Worm (Caenorhabditis elegans) whole organism, L4 larva: ENCODE data around the gene smc-6.

ENCODE experiments used
- T20F7.1 ChIP-seq: fragments of 200-800 bp; sonication (Bioruptor generic); optimal IDR thresholded peaks from 2 replicates; lab custom pipeline; 2018; ENCODE audit warnings: mild to moderate bottlenecking, missing genetic modification characterization, missing compliant biosample characterization
- Y48G9A.11 ChIP-seq: fragments of 200-800 bp; sonication (Bioruptor generic); IDR thresholded peaks from 2 replicates; pipeline ENCODE4 v1.3.6; 2022; ENCODE audit warnings: missing genetic modification reagents, missing genetic modification characterization, missing compliant biosample characterization
- ama-1 ChIP-seq: fragments of 150-350 bp; optimal IDR thresholded peaks from 2 replicates; lab custom pipeline; 2014; ENCODE audit warnings: inconsistent platforms, mixed read lengths
- ceh-28 ChIP-seq: fragments of 150-350 bp; optimal IDR thresholded peaks from 2 replicates; lab custom pipeline; 2014; ENCODE audit warnings: missing biosample characterization, missing genetic modification reagents, missing genetic modification characterization
- ceh-82 ChIP-seq: sonication (generic microtip); optimal IDR thresholded peaks from 2 replicates; lab custom pipeline; 2017; ENCODE audit warnings: missing biosample characterization, missing genetic modification characterization
- daf-12 ChIP-seq: fragments of 150-350 bp; optimal IDR thresholded peaks from 2 replicates; lab custom pipeline; 2014; ENCODE audit warnings: missing biosample characterization, missing genetic modification reagents, missing genetic modification characterization
- daf-16 ChIP-seq, 3 experiments: sonication (generic microtip); optimal IDR thresholded peaks; 2 replicates each; lab custom pipeline; 2016 to 2017; ENCODE audit warnings: missing genetic modification characterization in 3 of 3, missing genetic modification reagents in 3 of 3, mild to moderate bottlenecking in 2 of 3, missing compliant biosample characterization in 2 of 3, missing biosample characterization in 1 of 3, moderate library complexity in 1 of 3
- dmd-6 ChIP-seq: fragments of 200-800 bp; sonication (Bioruptor generic); IDR thresholded peaks from 2 replicates; pipeline ENCODE4 v1.3.6; 2022; ENCODE audit warnings: missing genetic modification reagents, missing genetic modification characterization, missing compliant biosample characterization
- dmd-9 ChIP-seq: fragments of 200-800 bp; sonication (Bioruptor generic); IDR thresholded peaks from 2 replicates; pipeline ENCODE4 v1.3.6; 2022; ENCODE audit warnings: missing genetic modification reagents, missing genetic modification characterization, missing compliant biosample characterization
- dpl-1 ChIP-seq: fragments of 150-350 bp; optimal IDR thresholded peaks from 2 replicates; lab custom pipeline; 2014; ENCODE audit warnings: missing biosample characterization, missing genetic modification reagents, missing genetic modification characterization
- dve-1 ChIP-seq: sonication (generic microtip); optimal IDR thresholded peaks from 2 replicates; lab custom pipeline; 2017; ENCODE audit warnings: antibody characterized with exemption, mild to moderate bottlenecking, missing genetic modification characterization, missing compliant biosample characterization; ENCODE audit not compliant: insufficient read depth
- fkh-10 ChIP-seq: fragments of 150-350 bp; optimal IDR thresholded peaks from 2 replicates; lab custom pipeline; 2014; ENCODE audit warnings: missing biosample characterization, missing genetic modification reagents, missing genetic modification characterization
- hlh-11 ChIP-seq: fragments of 200-800 bp; sonication (Bioruptor generic); optimal IDR thresholded peaks from 2 replicates; lab custom pipeline; 2018; ENCODE audit warnings: mild to moderate bottlenecking, missing genetic modification characterization, missing compliant biosample characterization
- hlh-30 ChIP-seq: sonication (generic microtip); optimal IDR thresholded peaks from 2 replicates; lab custom pipeline; 2017; ENCODE audit warnings: antibody characterized with exemption, mild to moderate bottlenecking, missing genetic modification characterization, missing compliant biosample characterization; ENCODE audit not compliant: insufficient read depth
- jun-1 ChIP-seq: fragments of 150-350 bp; optimal IDR thresholded peaks from 2 replicates; lab custom pipeline; 2014; ENCODE audit warnings: missing biosample characterization, missing genetic modification reagents, missing genetic modification characterization
- lin-1 ChIP-seq: fragments of 200-800 bp; sonication (Bioruptor generic); IDR thresholded peaks from 2 replicates; pipeline ENCODE4 v1.3.6; 2022; ENCODE audit warnings: missing genetic modification reagents, missing genetic modification characterization, missing compliant biosample characterization
- lin-38 ChIP-seq: fragments of 200-800 bp; sonication (Bioruptor generic); IDR thresholded peaks from 2 replicates; pipeline ENCODE4 v1.3.6; 2022; ENCODE audit warnings: missing genetic modification reagents, missing genetic modification characterization, missing compliant biosample characterization
- lsy-2 ChIP-seq, 2 experiments: fragments of 150-350 bp in 1 of 2; sonication (generic microtip) in 1 of 2; optimal IDR thresholded peaks; 2 replicates each; lab custom pipeline; 2014 to 2017; ENCODE audit warnings: missing biosample characterization in 2 of 2, missing genetic modification characterization in 2 of 2
- mdl-1 ChIP-seq, 2 experiments: fragments of 150-350 bp in 1 of 2; sonication (generic microtip) in 1 of 2; optimal IDR thresholded peaks; 2 replicates each; lab custom pipeline; 2014 to 2017; ENCODE audit warnings: missing biosample characterization in 2 of 2, missing genetic modification characterization in 2 of 2
- mep-1 ChIP-seq: fragments of 150-350 bp; sonication (generic microtip); optimal IDR thresholded peaks from 3 replicates; lab custom pipeline; 2014; ENCODE audit warnings: missing biosample characterization, missing genetic modification characterization
- mes-2 ChIP-seq: sonication (generic microtip); optimal IDR thresholded peaks from 2 replicates; lab custom pipeline; 2016; ENCODE audit warnings: missing genotype, mild to moderate bottlenecking, missing genetic modification characterization, missing compliant biosample characterization; ENCODE audit not compliant: poor library complexity, severe bottlenecking
- mxl-3 ChIP-seq: fragments of 200-800 bp; sonication (Bioruptor generic); optimal IDR thresholded peaks from 2 replicates; lab custom pipeline; 2018; ENCODE audit warnings: mild to moderate bottlenecking, missing genetic modification characterization, missing compliant biosample characterization
- nhr-10 ChIP-seq: fragments of 150-350 bp; optimal IDR thresholded peaks from 2 replicates; lab custom pipeline; 2014; ENCODE audit warnings: missing biosample characterization, missing genetic modification characterization
- nhr-11 ChIP-seq: fragments of 150-350 bp; optimal IDR thresholded peaks from 2 replicates; lab custom pipeline; 2014; ENCODE audit warnings: missing biosample characterization, missing genetic modification characterization
- nhr-25 ChIP-seq: sonication (generic microtip); optimal IDR thresholded peaks from 2 replicates; lab custom pipeline; 2017; ENCODE audit warnings: missing genetic modification characterization, mild to moderate bottlenecking, missing compliant biosample characterization, antibody characterized with exemption, moderate library complexity, borderline replicate concordance; ENCODE audit not compliant: insufficient read depth
- nhr-28 ChIP-seq: fragments of 150-350 bp; optimal IDR thresholded peaks from 2 replicates; lab custom pipeline; 2014; ENCODE audit warnings: missing biosample characterization, missing genetic modification characterization
- nhr-48 ChIP-seq: sonication (generic microtip); optimal IDR thresholded peaks from 2 replicates; lab custom pipeline; 2016; ENCODE audit warnings: mild to moderate bottlenecking, missing genetic modification characterization, missing compliant biosample characterization
- nhr-6 ChIP-seq: fragments of 150-350 bp; optimal IDR thresholded peaks from 2 replicates; lab custom pipeline; 2014; ENCODE audit warnings: missing biosample characterization, missing genetic modification characterization
- nhr-77 ChIP-seq: fragments of 150-350 bp; optimal IDR thresholded peaks from 2 replicates; lab custom pipeline; 2014; ENCODE audit warnings: missing biosample characterization, missing genetic modification characterization
- pha-4 ChIP-seq, 2 experiments: fragments of 150-350 bp in 1 of 2; fragments of 200-800 bp in 1 of 2; sonication (Bioruptor generic) in 1 of 2; IDR thresholded peaks in 1 of 2; optimal IDR thresholded peaks in 1 of 2; 2 replicates each; pipeline versions ENCODE4 v1.3.6 to Lab custom; 2014 to 2022; ENCODE audit warnings: missing genetic modification characterization in 2 of 2, missing genetic modification reagents in 2 of 2, missing biosample characterization in 1 of 2, missing compliant biosample characterization in 1 of 2
- pqm-1 ChIP-seq: sonication (generic microtip); optimal IDR thresholded peaks from 2 replicates; lab custom pipeline; 2017; ENCODE audit warnings: missing biosample characterization, missing genetic modification characterization
- rbr-2 ChIP-seq: sonication (generic microtip); optimal IDR thresholded peaks from 2 replicates; lab custom pipeline; 2016; ENCODE audit warnings: missing genotype, missing genetic modification characterization, missing compliant biosample characterization
- tra-1 ChIP-seq: fragments of 200-800 bp; sonication (Bioruptor generic); IDR thresholded peaks from 2 replicates; pipeline ENCODE4 v1.3.6; 2022; ENCODE audit warnings: missing genetic modification reagents, missing genetic modification characterization, missing compliant biosample characterization
- unc-62 ChIP-seq, 3 experiments: fragments of 150-350 bp in 1 of 3; sonication (generic microtip); optimal IDR thresholded peaks in 2 of 3; peaks in 1 of 3; 1 replicate in 1 of 3; 2 replicates in 2 of 3; lab custom pipeline; 2014 to 2017; ENCODE audit warnings: missing biosample characterization in 3 of 3, missing genetic modification characterization in 3 of 3, missing genetic modification reagents in 3 of 3, missing genotype in 1 of 3
- zip-11 ChIP-seq: fragments of 200-800 bp; sonication (Bioruptor generic); IDR thresholded peaks from 2 replicates; pipeline ENCODE4 v1.3.6; 2022; ENCODE audit warnings: missing genetic modification characterization, missing compliant biosample characterization

smc-6 gene

ce11 chrII:11617715-11618114 lies 39.2 kb downstream of the smc-6 start (continued):
- peak; percentile 88 for TF ChIP-seq nhr-25 (tag; lab: Kevin White, UChicago)
- peak; percentile 82 for TF ChIP-seq mep-1
- no peak for TF ChIP-seq daf-16 (GFP tag; optimal IDR thresholded peaks at IDR 0.05; lab: Kevin White, UChicago)
- peak; percentile 33 for TF ChIP-seq daf-16 (tag; optimal IDR thresholded peaks at IDR 0.05; lab: Kevin White, UChicago)
- peak; percentile 42 for TF ChIP-seq nhr-77 (tag; lab: Kevin White, UChicago)

ce11 chrII:11619171-11619570 lies 40.7 kb downstream of the smc-6 start:
- TF ChIP-seq dve-1 (tag; lab: Kevin White, UChicago) (peak; percentile 68), Y48G9A.11 (GFP tag; lab: Robert Waterston, UW) (no peak), tra-1 (GFP tag; lab: Robert Waterston, UW) (peak; percentile 55; the same call in 1 of the 2 replicates), dmd-9 (GFP tag; lab: Robert Waterston, UW) (no peak), mes-2 (tag; lab: Kevin White, UChicago) (peak; percentile 55), lin-38 (peak; percentile 23; the same call in 1 of the 2 replicates), ama-1 (lab: Kevin White, UChicago) (peak; percentile 72), nhr-48 (peak; percentile 82), nhr-10 (tag; lab: Kevin White, UChicago) (peak; percentile 78), dmd-6 (GFP tag; lab: Robert Waterston, UW) (peak; percentile 85), nhr-6 (peak; percentile 45), jun-1 (tag; lab: Kevin White, UChicago) (peak; percentile 20), ceh-82 (tag; lab: Kevin White, UChicago) (no peak), nhr-11 (tag; lab: Kevin White, UChicago) (peak; percentile 28), lin-1 (peak; percentile 18; the same call in 1 of the 2 replicates), daf-12 (peak; percentile 22), nhr-25 (tag; lab: Kevin White, UChicago) (peak; percentile 40), pqm-1 (tag; lab: Kevin White, UChicago) (peak; percentile 87), T20F7.1 (GFP tag; lab: Kevin White, UChicago) (no peak), pha-4 (GFP tag; IDR thresholded peaks at IDR 0.05; lab: Robert Waterston, UW) (no peak), pha-4 (tag; optimal IDR thresholded peaks at IDR 0.05; lab: Kevin White, UChicago) (peak; percentile 57), daf-16 (GFP tag; optimal IDR thresholded peaks at IDR 0.05; lab: Kevin White, UChicago) (no peak), daf-16 (tag; optimal IDR thresholded peaks at IDR 0.05; lab: Kevin White, UChicago) (peak; percentile 53), fkh-10 (no peak), lsy-2 (tag; optimal IDR thresholded peaks at IDR 0.05; lab: Kevin White, UChicago) (peak; percentile 48 to 64), mep-1 (peak; percentile 72), zip-11 (GFP tag; lab: Robert Waterston, UW) (no peak), rbr-2 (tag; lab: Kevin White, UChicago) (no peak), nhr-28 (tag; lab: Kevin White, UChicago) (peak; percentile 94), mxl-3 (GFP tag; lab: Kevin White, UChicago) (peak; percentile 29), hlh-11 (tag; lab: Kevin White, UChicago) (peak; percentile 71), hlh-30 (tag; lab: Kevin White, UChicago) (peak; percentile 67), mdl-1 (tag; optimal IDR thresholded peaks at IDR 0.05; lab: Kevin White, UChicago) (peak in 1 of 2 experiments; percentile 73), nhr-77 (tag; lab: Kevin White, UChicago) (peak; percentile 45), ceh-28 (tag; lab: Kevin White, UChicago) (no peak), unc-62 (GFP tag; optimal IDR thresholded peaks at IDR 0.05 in 1 of 2; lab: Kevin White, UChicago) (peak in 1 of 2 experiments; percentile 57), unc-62 (tag; optimal IDR thresholded peaks at IDR 0.05; lab: Kevin White, UChicago) (peak; percentile 28), dpl-1 (GFP tag; lab: Kevin White, UChicago) (peak; percentile 29)
